Fruit fly (Drosophila melanogaster) whole organism, adult: ENCODE measurements around the gene CG4704.

Experiments
- CG11617 ChIP-seq: fragments of 200-800 bp; sonication (Bioruptor generic); optimal IDR thresholded peaks from 2 replicates; lab custom pipeline; 2017; ENCODE audit warnings: mild to moderate bottlenecking, missing biosample characterization, missing genetic modification reagents, missing genetic modification characterization
- CG12768 ChIP-seq: fragments of 200-800 bp; sonication (Bioruptor generic); optimal IDR thresholded peaks from 2 replicates; lab custom pipeline; 2017; ENCODE audit warnings: missing biosample characterization, missing genetic modification characterization, mild to moderate bottlenecking, moderate library complexity, missing genetic modification reagents
- CG14711 ChIP-seq: fragments of 200-800 bp; sonication (Bioruptor generic); optimal IDR thresholded peaks from 2 replicates; lab custom pipeline; 2018; ENCODE audit warnings: missing biosample characterization, mild to moderate bottlenecking, missing genetic modification characterization, moderate library complexity
- CG1620 ChIP-seq: fragments of 200-800 bp; sonication (Bioruptor generic); optimal IDR thresholded peaks from 2 replicates; lab custom pipeline; 2016; ENCODE audit warnings: missing biosample characterization, missing genetic modification characterization
- CG33017 ChIP-seq: fragments of 200-800 bp; sonication (Bioruptor generic); optimal IDR thresholded peaks from 2 replicates; lab custom pipeline; 2018; ENCODE audit warnings: missing biosample characterization, mild to moderate bottlenecking, missing genetic modification characterization, moderate library complexity
- CG5204 ChIP-seq: fragments of 200-800 bp; sonication (Bioruptor generic); optimal IDR thresholded peaks from 2 replicates; lab custom pipeline; 2016; ENCODE audit warnings: missing biosample characterization, missing genetic modification characterization
- CG7045 ChIP-seq: fragments of 200-800 bp; sonication (Bioruptor generic); optimal IDR thresholded peaks from 2 replicates; lab custom pipeline; 2017; ENCODE audit warnings: missing biosample characterization, mild to moderate bottlenecking, missing genetic modification characterization
- CG7101 ChIP-seq: fragments of 200-800 bp; sonication (Bioruptor generic); optimal IDR thresholded peaks from 2 replicates; lab custom pipeline; 2018; ENCODE audit warnings: missing biosample characterization, mild to moderate bottlenecking, missing genetic modification characterization, moderate library complexity
- Clk ChIP-seq: fragments of 200-800 bp; sonication (Bioruptor generic); optimal IDR thresholded peaks from 2 replicates; lab custom pipeline; 2017; ENCODE audit warnings: missing biosample characterization, missing genetic modification characterization
- Crg-1 ChIP-seq: fragments of 200-800 bp; sonication (Bioruptor generic); optimal IDR thresholded peaks from 2 replicates; lab custom pipeline; 2016; ENCODE audit warnings: missing biosample characterization, missing genetic modification characterization
- Hr96 ChIP-seq: fragments of 200-800 bp; sonication (Bioruptor generic); optimal IDR thresholded peaks from 2 replicates; lab custom pipeline; 2016; ENCODE audit warnings: missing biosample characterization, missing genetic modification characterization
- Mnt ChIP-seq: fragments of 200-800 bp; sonication (Bioruptor generic); optimal IDR thresholded peaks from 2 replicates; lab custom pipeline; 2016; ENCODE audit warnings: missing biosample characterization, mild to moderate bottlenecking, missing genetic modification characterization
- bab1 ChIP-seq: fragments of 200-800 bp; sonication (Bioruptor generic); optimal IDR thresholded peaks from 3 replicates; lab custom pipeline; 2019; ENCODE audit warnings: missing biosample characterization, mild to moderate bottlenecking, missing genetic modification characterization, moderate library complexity
- cic ChIP-seq: fragments of 200-800 bp; sonication (Bioruptor generic); optimal IDR thresholded peaks from 2 replicates; lab custom pipeline; 2017; ENCODE audit warnings: missing biosample characterization, mild to moderate bottlenecking, missing genetic modification characterization, moderate library complexity
- cnc ChIP-seq, 2 experiments: fragments of >200 bp; optimal IDR thresholded peaks; 2 replicates each; lab custom pipeline; 2017
- kay ChIP-seq: fragments of 200-800 bp; sonication (Bioruptor generic); peaks from one replicate; lab custom pipeline; 2016; ENCODE audit warnings: missing biosample characterization, missing genetic modification characterization, borderline replicate concordance
- ovo ChIP-seq: fragments of 200-800 bp; sonication (Bioruptor generic); optimal IDR thresholded peaks from 2 replicates; lab custom pipeline; 2016; ENCODE audit warnings: missing biosample characterization, missing genetic modification characterization
- pad ChIP-seq: fragments of 200-800 bp; sonication (Bioruptor generic); optimal IDR thresholded peaks from 3 replicates; lab custom pipeline; 2017; ENCODE audit warnings: missing biosample characterization, missing genetic modification characterization, mild to moderate bottlenecking, moderate library complexity, missing genetic modification reagents
- tj ChIP-seq: fragments of 200-800 bp; sonication (Bioruptor generic); optimal IDR thresholded peaks from 3 replicates; lab custom pipeline; 2017; ENCODE audit warnings: missing biosample characterization, mild to moderate bottlenecking, missing genetic modification characterization, moderate library complexity
- toe ChIP-seq: fragments of 200-800 bp; sonication (Bioruptor generic); optimal IDR thresholded peaks from 2 replicates; lab custom pipeline; 2016; ENCODE audit warnings: missing biosample characterization, missing genetic modification characterization

CG4704 gene

dm6 chr3R:22846202-22846601 lies at the start of gene CG4704:
Gene CG4704 (minus strand): TSS chr3R:22846302.
- TF ChIP-seq CG1620 (GFP tag; lab: Kevin White, UChicago): no peak
- no peak for TF ChIP-seq CG11617 (GFP tag; lab: Kevin White, UChicago)
- no peak for TF ChIP-seq pad (GFP tag; lab: Kevin White, UChicago)
- no peak for TF ChIP-seq Mnt (GFP tag; lab: Kevin White, UChicago)

dm6 chr3R:22895335-22895734 lies 49.2 kb upstream of the CG4704 start:
- TF ChIP-seq kay (GFP tag; lab: Kevin White, UChicago) (no peak), CG5204 (GFP tag; lab: Kevin White, UChicago) (no peak), cic (GFP tag; lab: Kevin White, UChicago) (no peak), pad (GFP tag; lab: Kevin White, UChicago) (no peak), Crg-1 (GFP tag; lab: Kevin White, UChicago) (no peak), ovo (no peak), cnc (optimal IDR thresholded peaks at IDR 0.05; lab: Kevin White, UChicago) (no peak), Mnt (GFP tag; lab: Kevin White, UChicago) (no peak), Hr96 (GFP tag; lab: Kevin White, UChicago) (no peak), toe (GFP tag; lab: Kevin White, UChicago) (no peak)

dm6 chr3R:22891707-22892106 lies 45.6 kb upstream of the CG4704 start:
- TF ChIP-seq CG33017 (tag; lab: Kevin White, UChicago) (no peak), Clk (no peak), CG7045 (GFP tag; lab: Kevin White, UChicago) (no peak), Crg-1 (GFP tag; lab: Kevin White, UChicago) (no peak), CG1620 (GFP tag; lab: Kevin White, UChicago) (no peak), CG11617 (GFP tag; lab: Kevin White, UChicago) (no peak), pad (GFP tag; lab: Kevin White, UChicago) (no peak), toe (GFP tag; lab: Kevin White, UChicago) (no peak), Mnt (GFP tag; lab: Kevin White, UChicago) (no peak), Hr96 (GFP tag; lab: Kevin White, UChicago) (no peak), kay (GFP tag; lab: Kevin White, UChicago) (no peak), CG12768 (GFP tag; lab: Kevin White, UChicago) (no peak)

- TF ChIP-seq kay (GFP tag; lab: Kevin White, UChicago) (no peak), CG33017 (tag; lab: Kevin White, UChicago) (no peak), toe (GFP tag; lab: Kevin White, UChicago) (no peak), ovo (no peak), tj (GFP tag; lab: Kevin White, UChicago) (no peak), CG7101 (tag; lab: Kevin White, UChicago) (no peak), pad (GFP tag; lab: Kevin White, UChicago) (no peak), CG7045 (GFP tag; lab: Kevin White, UChicago) (no peak), CG1620 (GFP tag; lab: Kevin White, UChicago) (no peak)
These were observed 43.2 kb upstream of the CG4704 start for dm6 chr3R:22889302-22889701.

- TF ChIP-seq tj (GFP tag; lab: Kevin White, UChicago): no peak
These were observed 40.7 kb upstream of the CG4704 start for dm6 chr3R:22886832-22887231.

dm6 chr3R:22878416-22878815 lies 32.3 kb upstream of the CG4704 start:
- TF ChIP-seq CG12768 (GFP tag; lab: Kevin White, UChicago) (no peak), CG14711 (tag; lab: Kevin White, UChicago) (no peak), pad (GFP tag; lab: Kevin White, UChicago) (no peak), CG7101 (tag; lab: Kevin White, UChicago) (no peak), tj (GFP tag; lab: Kevin White, UChicago) (no peak), CG5204 (GFP tag; lab: Kevin White, UChicago) (no peak), Hr96 (GFP tag; lab: Kevin White, UChicago) (no peak), toe (GFP tag; lab: Kevin White, UChicago) (no peak), Crg-1 (GFP tag; lab: Kevin White, UChicago) (no peak), CG11617 (GFP tag; lab: Kevin White, UChicago) (no peak), CG1620 (GFP tag; lab: Kevin White, UChicago) (no peak), kay (GFP tag; lab: Kevin White, UChicago) (no peak), bab1 (GFP tag; lab: Kevin White, UChicago) (no peak), CG33017 (tag; lab: Kevin White, UChicago) (no peak), cic (GFP tag; lab: Kevin White, UChicago) (no peak), CG7045 (GFP tag; lab: Kevin White, UChicago) (no peak), ovo (no peak), cnc (optimal IDR thresholded peaks at IDR 0.05; lab: Kevin White, UChicago) (no peak), Mnt (GFP tag; lab: Kevin White, UChicago) (no peak)

- TF ChIP-seq CG1620 (GFP tag; lab: Kevin White, UChicago) (no peak), Crg-1 (GFP tag; lab: Kevin White, UChicago) (no peak), ovo (no peak), Mnt (GFP tag; lab: Kevin White, UChicago) (no peak), CG7101 (tag; lab: Kevin White, UChicago) (no peak), CG11617 (GFP tag; lab: Kevin White, UChicago) (no peak), bab1 (GFP tag; lab: Kevin White, UChicago) (no peak), CG33017 (tag; lab: Kevin White, UChicago) (no peak), cic (GFP tag; lab: Kevin White, UChicago) (no peak), pad (GFP tag; lab: Kevin White, UChicago) (no peak), CG12768 (GFP tag; lab: Kevin White, UChicago) (no peak), CG14711 (tag; lab: Kevin White, UChicago) (no peak), tj (GFP tag; lab: Kevin White, UChicago) (no peak), CG7045 (GFP tag; lab: Kevin White, UChicago) (no peak)
These were observed 31.5 kb upstream of the CG4704 start for dm6 chr3R:22877610-22878009.
